Worm (Caenorhabditis elegans): ENCODE measurements around the gene F47C12.13.

- no peak for TF ChIP-seq dmd-4 (tag; optimal IDR thresholded peaks at IDR 0.05; ENCODE audit: borderline replicate concordance)
- no peak for TF ChIP-seq tbx-2 (tag; optimal IDR thresholded peaks at IDR 0.05)
- TF ChIP-seq unc-3 (GFP tag; conservative IDR thresholded peaks at IDR 0.05) = no peak
- TF ChIP-seq unc-3 (tag; optimal IDR thresholded peaks at IDR 0.05) = no peak
- no peak for TF ChIP-seq K02D7.2 (tag; optimal IDR thresholded peaks at IDR 0.05)
- TF ChIP-seq pqm-1 (tag; optimal IDR thresholded peaks at IDR 0.05) = no peak
- no peak for TF ChIP-seq mec-3 (tag; optimal IDR thresholded peaks at IDR 0.05; ENCODE audit: borderline replicate concordance)
- no peak for TF ChIP-seq nhr-232 (tag; optimal IDR thresholded peaks at IDR 0.05)
- TF ChIP-seq hlh-15 (tag; optimal IDR thresholded peaks at IDR 0.05) = no peak
- TF ChIP-seq nfya-1 (tag; optimal IDR thresholded peaks at IDR 0.05) = no peak
- no peak for TF ChIP-seq nhr-11 (tag; optimal IDR thresholded peaks at IDR 0.05)
- TF ChIP-seq ets-4 (tag; optimal IDR thresholded peaks at IDR 0.05) = no peak
- no peak for TF ChIP-seq fkh-10 (GFP tag; optimal IDR thresholded peaks at IDR 0.05)
- TF ChIP-seq hlh-30 (tag; optimal IDR thresholded peaks at IDR 0.05; ENCODE audit: insufficient read depth) = no peak
Observed at ce11 chrIV:4021847-4022780, 27.9 kb upstream of the F47C12.13 start.

Data from whole organism, late embryonic.